Fruit fly (Drosophila melanogaster) whole organism, embryonic: ENCODE results near the gene EMC6.

Source experiments
- Atf3 ChIP-seq: fragments of 200-800 bp; sonication (Bioruptor generic); optimal IDR thresholded peaks from 3 replicates; lab custom pipeline; 2016; ENCODE audit warnings: missing biosample characterization, missing genetic modification characterization
- Atf6 ChIP-seq: fragments of 200-800 bp; sonication (Bioruptor generic); IDR thresholded peaks from 2 replicates; pipeline ENCODE4 v1.3.6; 2022; ENCODE audit warnings: missing biosample characterization, missing genetic modification characterization
- B-H1 ChIP-seq: fragments of 200-800 bp; sonication (Bioruptor generic); IDR thresholded peaks from 3 replicates; pipeline ENCODE4 v1.3.6; 2022; ENCODE audit warnings: missing biosample characterization, missing genetic modification characterization
- CG12942 ChIP-seq: fragments of 200-800 bp; sonication (Bioruptor generic); optimal IDR thresholded peaks from 3 replicates; lab custom pipeline; 2016; ENCODE audit warnings: missing biosample characterization, missing genetic modification characterization
- CG15073 ChIP-seq: fragments of 200-800 bp; sonication (Bioruptor generic); optimal IDR thresholded peaks from 2 replicates; lab custom pipeline; 2016; ENCODE audit warnings: missing biosample characterization, missing genetic modification characterization
- CG18476 ChIP-seq: fragments of 200-800 bp; sonication (Bioruptor generic); optimal IDR thresholded peaks from 2 replicates; lab custom pipeline; 2016; ENCODE audit warnings: missing biosample characterization, mild to moderate bottlenecking, missing genetic modification characterization
- CG2129 ChIP-seq: fragments of 200-800 bp; sonication (Bioruptor generic); IDR thresholded peaks from 2 replicates; pipeline ENCODE4 v1.3.6; 2022; ENCODE audit warnings: missing biosample characterization, missing genetic modification characterization; ENCODE audit not compliant: partially characterized antibody
- CG3163 ChIP-seq: fragments of 200-800 bp; sonication (Bioruptor generic); optimal IDR thresholded peaks from 3 replicates; lab custom pipeline; 2016; ENCODE audit warnings: missing biosample characterization, missing genetic modification characterization
- CG42726 ChIP-seq: fragments of 200-800 bp; sonication (Bioruptor generic); IDR thresholded peaks from 2 replicates; pipeline ENCODE4 v1.3.6; 2022; ENCODE audit warnings: missing biosample characterization, missing genetic modification characterization; ENCODE audit not compliant: partially characterized antibody
- CG4282 ChIP-seq: fragments of 200-800 bp; sonication (Bioruptor generic); optimal IDR thresholded peaks from 2 replicates; lab custom pipeline; 2016; ENCODE audit warnings: missing biosample characterization, missing genetic modification characterization
- CG4820 ChIP-seq: fragments of 200-800 bp; sonication (Bioruptor generic); optimal IDR thresholded peaks from 3 replicates; lab custom pipeline; 2016; ENCODE audit warnings: missing biosample characterization, missing genetic modification characterization
- CG5245 ChIP-seq: fragments of 200-800 bp; sonication (Bioruptor generic); optimal IDR thresholded peaks from 3 replicates; lab custom pipeline; 2016; ENCODE audit warnings: missing biosample characterization, missing genetic modification characterization
- CG6791 ChIP-seq: fragments of 200-800 bp; sonication (Bioruptor generic); IDR thresholded peaks from 3 replicates; pipeline ENCODE4 v1.3.6; 2022; ENCODE audit warnings: missing biosample characterization, missing genetic modification characterization; ENCODE audit not compliant: partially characterized antibody
- CG7372 ChIP-seq: fragments of 200-800 bp; sonication (Bioruptor generic); IDR thresholded peaks from 2 replicates; pipeline ENCODE4 v1.3.6; 2022; ENCODE audit warnings: missing biosample characterization, missing genetic modification characterization
- CG7928 ChIP-seq: fragments of 200-800 bp; sonication (Bioruptor generic); optimal IDR thresholded peaks from 2 replicates; lab custom pipeline; 2017; ENCODE audit warnings: missing biosample characterization, mild to moderate bottlenecking, missing genetic modification characterization
- CG9797 ChIP-seq: fragments of 200-800 bp; sonication (Bioruptor generic); optimal IDR thresholded peaks from 3 replicates; lab custom pipeline; 2018; ENCODE audit warnings: missing biosample characterization, mild to moderate bottlenecking, missing genetic modification characterization
- CHES-1-like ChIP-seq: fragments of 200-800 bp; sonication (Bioruptor generic); optimal IDR thresholded peaks from 2 replicates; lab custom pipeline; 2016; ENCODE audit warnings: missing biosample characterization, missing genetic modification characterization
- Deaf1 ChIP-seq: fragments of 200-800 bp; optimal IDR thresholded peaks from 3 replicates; lab custom pipeline; 2019; ENCODE audit warnings: missing biosample characterization, mild to moderate bottlenecking, missing genetic modification characterization, moderate library complexity
- Dip3 ChIP-seq: fragments of 200-800 bp; sonication (Bioruptor generic); optimal IDR thresholded peaks from 3 replicates; lab custom pipeline; 2016; ENCODE audit warnings: missing biosample characterization, missing genetic modification characterization
- E2f1 ChIP-seq: fragments of 200-800 bp; sonication (Bioruptor generic); IDR thresholded peaks from 2 replicates; pipeline ENCODE4 v1.3.6; 2022; ENCODE audit warnings: missing biosample characterization, missing genetic modification characterization
- E2f2 ChIP-seq: fragments of 200-800 bp; sonication (Bioruptor generic); IDR thresholded peaks from 2 replicates; pipeline ENCODE4 v1.3.6; 2022; ENCODE audit warnings: missing biosample characterization, missing genetic modification characterization
- Gug ChIP-seq: fragments of 200-800 bp; sonication (Bioruptor generic); IDR thresholded peaks from 4 replicates; pipeline ENCODE4 v1.3.6; 2022; ENCODE audit warnings: missing biosample characterization, missing genetic modification characterization
- HLH4C ChIP-seq: fragments of 200-800 bp; sonication (Bioruptor generic); IDR thresholded peaks from 3 replicates; pipeline ENCODE4 v1.3.6; 2022; ENCODE audit warnings: missing biosample characterization, missing genetic modification characterization; ENCODE audit not compliant: partially characterized antibody
- Lhr ChIP-seq: fragments of 200-800 bp; sonication (Bioruptor generic); optimal IDR thresholded peaks from 3 replicates; lab custom pipeline; 2017; ENCODE audit warnings: mild to moderate bottlenecking, missing biosample characterization, missing genetic modification reagents, missing genetic modification characterization
- Myb ChIP-seq: fragments of 200-800 bp; sonication (Bioruptor generic); optimal IDR thresholded peaks from 2 replicates; lab custom pipeline; 2016; ENCODE audit warnings: missing biosample characterization, missing genetic modification characterization
- NC2α ChIP-seq: fragments of 200-800 bp; sonication (Bioruptor generic); optimal IDR thresholded peaks from 2 replicates; lab custom pipeline; 2016; ENCODE audit warnings: missing biosample characterization, missing genetic modification characterization
- Sry-β ChIP-seq: fragments of 200-800 bp; sonication (Bioruptor generic); optimal IDR thresholded peaks from 2 replicates; lab custom pipeline; 2018; ENCODE audit warnings: missing biosample characterization, mild to moderate bottlenecking, missing genetic modification characterization, moderate library complexity
- Ssrp ChIP-seq: fragments of 200-800 bp; sonication (Bioruptor generic); optimal IDR thresholded peaks from 2 replicates; lab custom pipeline; 2018; ENCODE audit warnings: missing biosample characterization, mild to moderate bottlenecking, missing genetic modification characterization, moderate library complexity
- Trl ChIP-seq, 3 experiments: fragments of >200 bp in 2 of 3; fragments of 200-800 bp in 1 of 3; sonication (Bioruptor generic) in 1 of 3; optimal IDR thresholded peaks; 2 replicates in 1 of 3; 3 replicates in 2 of 3; lab custom pipeline; 2016 to 2017; ENCODE audit warnings: missing biosample characterization in 1 of 3, missing genetic modification characterization in 1 of 3
- az2 ChIP-seq: fragments of 200-800 bp; sonication (Bioruptor generic); optimal IDR thresholded peaks from 3 replicates; lab custom pipeline; 2016; ENCODE audit warnings: missing biosample characterization, missing genetic modification characterization
- bbx ChIP-seq: fragments of 200-800 bp; sonication (Bioruptor generic); IDR thresholded peaks from 2 replicates; pipeline ENCODE4 v1.3.6; 2022; ENCODE audit warnings: missing biosample characterization, missing genetic modification characterization; ENCODE audit not compliant: partially characterized antibody
- chif ChIP-seq, 2 experiments: fragments of 200-800 bp; sonication (Bioruptor generic); optimal IDR thresholded peaks; 3 replicates each; lab custom pipeline; 2016; ENCODE audit warnings: missing biosample characterization in 2 of 2, missing genetic modification characterization in 2 of 2
- dan ChIP-seq: fragments of 200-800 bp; sonication (Bioruptor generic); IDR thresholded peaks from 2 replicates; pipeline ENCODE4 v1.3.6; 2022; ENCODE audit warnings: missing biosample characterization, missing genetic modification characterization
- dpn ChIP-seq, 2 experiments: fragments of 200-800 bp; sonication (Bioruptor generic); optimal IDR thresholded peaks; 3 replicates each; lab custom pipeline; 2016; ENCODE audit warnings: missing biosample characterization in 2 of 2, missing genetic modification characterization in 2 of 2
- exex ChIP-seq: fragments of 200-800 bp; sonication (Bioruptor generic); optimal IDR thresholded peaks from 4 replicates; lab custom pipeline; 2018; ENCODE audit warnings: missing biosample characterization, mild to moderate bottlenecking, missing genetic modification characterization, moderate library complexity
- ham ChIP-seq: fragments of 200-800 bp; sonication (Bioruptor generic); IDR thresholded peaks from 2 replicates; pipeline ENCODE4 v1.3.6; 2022; ENCODE audit warnings: missing biosample characterization, missing genetic modification characterization
- jumu ChIP-seq: fragments of 200-800 bp; sonication (Bioruptor generic); optimal IDR thresholded peaks from 3 replicates; lab custom pipeline; 2016; ENCODE audit warnings: missing biosample characterization, missing genetic modification characterization
- maf-S ChIP-seq: fragments of 200-800 bp; sonication (Bioruptor generic); optimal IDR thresholded peaks from 2 replicates; lab custom pipeline; 2016; ENCODE audit warnings: missing biosample characterization, missing genetic modification characterization
- odd ChIP-seq: fragments of 200-800 bp; sonication (Bioruptor generic); optimal IDR thresholded peaks from 2 replicates; lab custom pipeline; 2017; ENCODE audit warnings: missing biosample characterization, mild to moderate bottlenecking, missing genetic modification characterization
- onecut ChIP-seq: fragments of 200-800 bp; sonication (Bioruptor generic); IDR thresholded peaks from 2 replicates; pipeline ENCODE4 v1.3.6; 2022; ENCODE audit warnings: missing biosample characterization, missing genetic modification characterization
- pan ChIP-seq, 4 experiments: fragments of >200 bp in 3 of 4; fragments of 200-800 bp in 1 of 4; sonication (Bioruptor generic) in 1 of 4; optimal IDR thresholded peaks in 3 of 4; IDR thresholded peaks in 1 of 4; 2 replicates each; pipeline versions ENCODE4 v1.3.6 to Lab custom; 2017 to 2022; ENCODE audit warnings: missing biosample characterization in 2 of 4, missing genetic modification characterization in 2 of 4, mixed read lengths in 1 of 4
- peb ChIP-seq: fragments of 200-800 bp; sonication (Bioruptor generic); IDR thresholded peaks from 2 replicates; pipeline ENCODE4 v1.3.6; 2022; ENCODE audit warnings: missing biosample characterization, missing genetic modification characterization
- psq ChIP-seq: fragments of 200-800 bp; sonication (Bioruptor generic); optimal IDR thresholded peaks from 2 replicates; lab custom pipeline; 2017; ENCODE audit warnings: missing biosample characterization, missing genetic modification characterization
- pzg ChIP-seq: fragments of 200-800 bp; sonication (Bioruptor generic); optimal IDR thresholded peaks from 3 replicates; lab custom pipeline; 2018; ENCODE audit warnings: missing biosample characterization, mild to moderate bottlenecking, missing genetic modification characterization, moderate library complexity
- row ChIP-seq: fragments of 200-800 bp; sonication (Bioruptor generic); IDR thresholded peaks from 3 replicates; pipeline ENCODE4 v1.3.6; 2022; ENCODE audit warnings: missing biosample characterization, missing genetic modification characterization
- sob ChIP-seq: fragments of 200-800 bp; sonication (Bioruptor generic); IDR thresholded peaks from 2 replicates; pipeline ENCODE4 v1.3.6; 2022; ENCODE audit warnings: missing biosample characterization, missing genetic modification characterization
- ssp ChIP-seq: fragments of 200-800 bp; sonication (Bioruptor generic); IDR thresholded peaks from 2 replicates; pipeline ENCODE4 v1.3.6; 2022; ENCODE audit warnings: missing biosample characterization, missing genetic modification characterization
- stwl ChIP-seq: fragments of 200-800 bp; sonication (Bioruptor generic); optimal IDR thresholded peaks from 3 replicates; lab custom pipeline; 2018; ENCODE audit warnings: missing biosample characterization, mild to moderate bottlenecking, missing genetic modification characterization, moderate library complexity
- wdn ChIP-seq: fragments of 200-800 bp; sonication (Bioruptor generic); IDR thresholded peaks from 2 replicates; pipeline ENCODE4 v1.3.6; 2022; ENCODE audit warnings: missing biosample characterization, missing genetic modification characterization
- zen ChIP-seq: fragments of 200-800 bp; sonication (Bioruptor generic); optimal IDR thresholded peaks from 3 replicates; lab custom pipeline; 2018; ENCODE audit warnings: missing biosample characterization, mild to moderate bottlenecking, missing genetic modification characterization, moderate library complexity

EMC6 gene

DNA sequence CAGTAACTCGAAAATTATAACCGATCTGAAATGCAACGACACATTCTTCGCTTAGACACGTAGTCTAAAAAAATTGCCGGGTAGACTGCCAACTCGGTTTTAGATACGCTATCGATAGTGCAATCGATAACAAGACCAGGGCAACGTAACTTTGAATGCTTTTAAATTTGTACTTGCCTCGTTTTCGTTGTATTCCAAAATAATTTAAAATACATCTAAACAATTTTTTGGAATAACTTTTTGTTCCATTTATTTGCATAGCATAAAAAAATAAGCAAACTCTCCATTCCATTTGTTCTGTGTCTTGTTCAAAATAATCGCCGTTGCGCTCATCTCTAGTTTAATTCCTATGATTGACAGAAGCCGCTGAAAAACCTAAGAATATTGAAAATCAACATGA, 44.8 kb upstream of the EMC6 start, which contains the start of the genes Stt3B and CG11839 (continued):
- TF ChIP-seq az2 (GFP tag; lab: Kevin White, UChicago), result peak; percentile 66
- TF ChIP-seq chif (GFP tag; optimal IDR thresholded peaks at IDR 0.05; lab: Kevin White, UChicago), result peak; percentile 55 to 82
- peak; percentile 62; the same call in 1 of the 2 replicates for TF ChIP-seq Atf6 (GFP tag; lab: Robert Waterston, UW)
- TF ChIP-seq wdn (GFP tag; lab: Robert Waterston, UW), result peak; percentile 43; the same call in 1 of the 2 replicates
- TF ChIP-seq HLH4C, result peak; percentile 83
- peak; percentile 68 for TF ChIP-seq CG3163
- peak; percentile 61; the same call in 1 of the 2 replicates for TF ChIP-seq E2f1 (GFP tag; lab: Robert Waterston, UW)
- peak; percentile 95 for TF ChIP-seq row
- TF ChIP-seq jumu (GFP tag; lab: Kevin White, UChicago), result peak; percentile 82
- TF ChIP-seq E2f2, result peak; percentile 67
- peak; percentile 85 for TF ChIP-seq pzg (GFP tag; lab: Kevin White, UChicago)
- peak; percentile 69 for TF ChIP-seq maf-S (GFP tag; lab: Kevin White, UChicago)
- no peak for TF ChIP-seq CG15073
- peak; percentile 73 for TF ChIP-seq Myb (GFP tag; lab: Kevin White, UChicago)
- peak; percentile 91 for TF ChIP-seq CG7928 (GFP tag; lab: Kevin White, UChicago)
- TF ChIP-seq CG7372 (GFP tag; lab: Robert Waterston, UW), result peak; percentile 70
- TF ChIP-seq Atf3 (GFP tag; lab: Kevin White, UChicago), result peak; percentile 45
- TF ChIP-seq B-H1 (GFP tag; lab: Robert Waterston, UW), result peak; percentile 24; the same call in 1 of the 3 replicates
- peak; percentile 84 for TF ChIP-seq bbx (GFP tag; lab: Robert Waterston, UW)
- TF ChIP-seq sob (GFP tag; lab: Robert Waterston, UW), result peak; percentile 85; the same call in 1 of the 2 replicates
- TF ChIP-seq ssp (GFP tag; lab: Robert Waterston, UW), result no peak
- TF ChIP-seq pan (optimal IDR thresholded peaks at IDR 0.05; lab: Kevin White, UChicago), result no peak
- TF ChIP-seq pan (GFP tag; optimal IDR thresholded peaks at IDR 0.05 in 1 of 2, IDR thresholded peaks at IDR 0.05 in 1 of 2), result peak in 1 of 2 experiments; percentile 50
- no peak for TF ChIP-seq Trl (optimal IDR thresholded peaks at IDR 0.05; lab: Kevin White, UChicago)
- peak; percentile 84 for TF ChIP-seq Trl (GFP tag; optimal IDR thresholded peaks at IDR 0.05; lab: Kevin White, UChicago)
- TF ChIP-seq CG12942 (GFP tag; lab: Kevin White, UChicago), result peak; percentile 75
- TF ChIP-seq ham, result no peak
- peak; percentile 48 for TF ChIP-seq zen
- peak; percentile 31 for TF ChIP-seq Sry-β (GFP tag; lab: Kevin White, UChicago)
- no peak for TF ChIP-seq dan
- peak; percentile 56 for TF ChIP-seq CG18476
- no peak for TF ChIP-seq exex (tag; lab: Kevin White, UChicago)
- no peak for TF ChIP-seq odd (GFP tag; lab: Kevin White, UChicago)
- no peak for TF ChIP-seq Deaf1 (tag; lab: Kevin White, UChicago)
- peak; percentile 42 for TF ChIP-seq CG5245 (GFP tag; lab: Kevin White, UChicago)
- TF ChIP-seq Gug (GFP tag; lab: Robert Waterston, UW), result peak; percentile 66; the same call in 3 of the 4 replicates
- peak; percentile 39 for TF ChIP-seq CG9797 (GFP tag; lab: Kevin White, UChicago)
- no peak for TF ChIP-seq NC2α (GFP tag; lab: Kevin White, UChicago)
- no peak for TF ChIP-seq Lhr
- peak; percentile 48; the same call in 1 of the 2 replicates for TF ChIP-seq peb (GFP tag; lab: Robert Waterston, UW)
- peak; percentile 89 for TF ChIP-seq CG2129
- peak; percentile 67 for TF ChIP-seq CG4282
- peak; percentile 42 for TF ChIP-seq psq
- peak; percentile 66 for TF ChIP-seq CG4820 (GFP tag; lab: Kevin White, UChicago)
- peak; percentile 80 to 82 for TF ChIP-seq dpn (GFP tag; optimal IDR thresholded peaks at IDR 0.05; lab: Kevin White, UChicago)
- TF ChIP-seq CG6791 (GFP tag; lab: Robert Waterston, UW), result peak; percentile 82
- TF ChIP-seq Ssrp, result peak; percentile 54
- TF ChIP-seq onecut (GFP tag; lab: Robert Waterston, UW), result 0 out of 2 replicates have a peak, but pooled peaks have one; percentile 23
- peak; percentile 86 for TF ChIP-seq CHES-1-like (GFP tag; lab: Kevin White, UChicago)
- peak; percentile 84 for TF ChIP-seq Dip3
- TF ChIP-seq stwl, result peak; percentile 80
- TF ChIP-seq CG42726 (GFP tag; lab: Robert Waterston, UW), result peak; percentile 89; the same call in 1 of the 2 replicates
